Worm (Caenorhabditis elegans): ENCODE measurements around the gene lron-3.
A peak's percentile ranks its signal among the peaks of the same experiment; 100 is the strongest.

Gene lron-3

DNA sequence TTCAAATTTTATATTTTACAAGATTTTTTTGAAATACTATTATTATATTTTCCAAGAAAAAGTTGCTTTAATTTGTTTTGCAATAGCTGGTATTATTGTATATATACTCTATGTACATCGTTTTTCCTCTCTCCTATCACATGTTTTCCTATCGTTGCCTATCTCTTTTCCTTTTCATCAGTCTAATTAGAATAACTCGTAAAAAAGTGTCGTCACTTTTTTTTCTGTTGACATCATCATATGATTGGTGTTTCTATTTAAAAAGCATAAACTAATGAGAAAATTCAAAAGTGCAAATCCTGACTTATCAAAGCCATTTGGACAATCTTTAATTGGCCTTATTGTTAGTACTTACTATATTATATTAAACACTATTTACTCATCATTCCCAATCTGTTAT is 21.7 kb downstream of the lron-3 start:
- no peak for TF ChIP-seq ceh-43 (GFP tag; optimal IDR thresholded peaks at IDR 0.05)

DNA sequence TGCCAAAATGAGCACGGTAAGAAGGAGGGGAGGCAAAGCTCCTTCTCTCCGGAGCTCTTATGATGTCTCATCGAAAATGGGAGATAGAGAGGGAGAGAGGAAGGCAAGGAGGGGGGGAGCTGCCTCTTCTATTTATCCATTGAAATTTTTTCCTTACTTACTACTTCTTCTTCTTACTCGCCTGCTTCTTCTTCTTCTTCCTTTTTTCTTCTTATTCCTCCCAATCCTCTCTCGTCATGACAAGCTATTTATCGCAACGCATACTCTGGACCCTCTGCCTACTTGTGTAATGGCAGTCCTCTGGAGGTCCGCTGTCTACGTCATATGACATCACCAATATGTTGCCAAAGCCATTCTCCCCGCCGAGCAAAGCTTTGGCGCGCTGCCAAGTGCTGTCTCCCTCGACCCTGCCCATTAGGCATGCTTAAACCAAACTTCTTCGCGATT is 22.5 kb downstream of the lron-3 start:
- TF ChIP-seq snpc-4 (tag; optimal IDR thresholded peaks at IDR 0.05) (no peak), hlh-1 (tag; optimal IDR thresholded peaks at IDR 0.05) (peak; percentile 31), elt-3 (tag; optimal IDR thresholded peaks at IDR 0.05) (no peak), M03D4.4 (tag; optimal IDR thresholded peaks at IDR 0.05) (no peak), unc-120 (tag; optimal IDR thresholded peaks at IDR 0.05; ENCODE audit: poor library complexity, severe bottlenecking) (peak; percentile 64), drap-1 (GFP tag; optimal IDR thresholded peaks at IDR 0.05) (peak; percentile 11), lin-32 (GFP tag; optimal IDR thresholded peaks at IDR 0.05) (no peak), zip-8 (tag; optimal IDR thresholded peaks at IDR 0.05) (no peak), sptf-1 (tag; optimal IDR thresholded peaks at IDR 0.05) (peak; percentile 15), ces-1 (GFP tag; optimal IDR thresholded peaks at IDR 0.05) (peak; percentile 72)

DNA sequence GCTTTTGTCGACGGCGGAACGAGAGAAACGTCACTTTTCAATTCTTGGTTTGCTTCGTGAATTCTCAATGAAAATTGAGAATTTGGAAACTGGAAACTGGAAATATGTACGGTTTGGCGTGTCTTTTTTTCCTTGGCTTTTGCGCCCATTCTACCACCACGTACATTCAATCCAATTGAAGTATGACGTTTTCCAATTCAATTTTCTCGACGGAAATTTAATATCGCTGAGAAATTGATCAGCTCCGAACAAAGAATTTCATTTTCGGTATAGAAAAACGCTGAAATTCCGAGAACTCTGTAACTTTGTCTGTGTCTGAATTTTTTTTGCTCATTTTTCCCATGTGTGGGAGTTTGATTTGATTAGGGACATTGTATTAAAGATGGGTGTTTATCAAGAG is 24.5 kb downstream of the lron-3 start:
- no peak for TF ChIP-seq mep-1 (tag; optimal IDR thresholded peaks at IDR 0.05)
- peak; percentile 65 for TF ChIP-seq ces-1 (GFP tag; optimal IDR thresholded peaks at IDR 0.05)

DNA sequence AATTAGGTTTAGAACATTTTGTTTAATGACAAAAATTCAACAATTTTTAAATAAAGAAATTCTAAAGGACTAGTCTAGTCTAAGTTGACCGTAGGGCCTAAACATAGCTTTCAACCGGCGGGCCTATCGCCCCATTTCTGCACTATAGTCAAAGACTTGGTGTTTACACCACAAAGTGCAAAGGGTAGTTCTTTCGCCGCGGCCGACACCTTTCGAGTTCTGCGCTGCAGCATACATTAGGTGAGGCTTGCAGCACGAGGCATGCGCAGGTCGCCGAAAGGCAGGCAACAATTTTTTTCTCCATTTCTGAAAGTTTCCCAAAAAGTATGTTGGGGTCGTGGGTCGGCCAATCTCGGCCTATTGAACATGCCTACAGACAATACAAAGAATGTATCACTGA is 29.3 kb downstream of the lron-3 start:
- no peak for TF ChIP-seq nhr-76 (tag; optimal IDR thresholded peaks at IDR 0.05)
- TF ChIP-seq pha-4 (tag; optimal IDR thresholded peaks at IDR 0.05) = no peak
- no peak for TF ChIP-seq unc-62 (GFP tag; optimal IDR thresholded peaks at IDR 0.05)
- no peak for TF ChIP-seq cnd-1 (tag; optimal IDR thresholded peaks at IDR 0.05)

DNA sequence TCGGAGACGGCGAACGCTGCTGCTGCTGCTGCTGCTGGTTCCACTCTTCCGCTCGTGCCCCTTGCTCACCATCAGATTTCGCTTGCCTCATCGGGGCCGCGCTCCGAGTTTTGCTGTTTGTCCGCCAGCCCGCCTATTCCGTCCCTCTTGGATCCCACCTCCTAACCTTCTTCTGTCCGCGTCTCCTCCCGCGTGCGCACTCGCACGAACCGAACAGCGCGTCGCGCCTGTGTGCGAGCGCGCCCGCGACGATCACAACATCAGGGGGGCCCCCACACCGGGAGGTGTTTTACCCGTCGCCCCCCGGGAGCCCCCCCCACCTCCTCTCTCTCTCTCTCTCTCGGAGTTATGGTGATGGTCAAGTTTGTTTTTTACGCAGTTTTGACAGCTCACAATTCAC is 42.0 kb downstream of the lron-3 start:
- TF ChIP-seq cnd-1 (tag; optimal IDR thresholded peaks at IDR 0.05) (no peak), unc-62 (GFP tag; optimal IDR thresholded peaks at IDR 0.05) (no peak), unc-39 (tag; optimal IDR thresholded peaks at IDR 0.05) (no peak), nhr-28 (tag; optimal IDR thresholded peaks at IDR 0.05) (no peak), nhr-12 (tag; optimal IDR thresholded peaks at IDR 0.05) (no peak), ham-2 (GFP tag; optimal IDR thresholded peaks at IDR 0.05) (no peak), ceh-43 (GFP tag; optimal IDR thresholded peaks at IDR 0.05) (no peak), ztf-11 (tag; optimal IDR thresholded peaks at IDR 0.05) (no peak), sptf-1 (tag; optimal IDR thresholded peaks at IDR 0.05) (peak; percentile 41), unc-120 (tag; optimal IDR thresholded peaks at IDR 0.05; ENCODE audit: poor library complexity, severe bottlenecking) (peak; percentile 21), sem-2 (GFP tag; optimal IDR thresholded peaks at IDR 0.05) (peak; percentile 18), M03D4.4 (tag; optimal IDR thresholded peaks at IDR 0.05) (peak; percentile 51)

DNA sequence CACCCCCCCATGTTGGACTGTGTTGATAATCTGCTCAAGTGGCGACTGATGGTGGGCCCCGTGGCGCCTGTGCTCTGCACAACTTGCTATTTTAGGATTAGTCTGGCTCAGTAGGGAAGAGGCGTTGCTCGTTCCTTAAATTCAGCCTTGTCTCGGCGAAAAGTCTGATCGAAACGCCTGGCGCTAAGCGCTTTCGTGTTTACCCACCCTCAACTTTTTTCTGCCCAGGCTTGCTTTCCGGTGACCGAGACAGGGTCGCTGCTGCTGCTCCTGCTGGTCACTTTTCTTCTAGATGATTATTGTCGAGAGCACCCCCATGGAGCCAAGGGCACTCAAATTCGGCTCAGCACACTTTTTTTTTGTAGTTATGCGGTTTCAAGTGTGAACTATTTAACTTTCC is 43.2 kb downstream of the lron-3 start:
- no peak for TF ChIP-seq elt-3 (tag; optimal IDR thresholded peaks at IDR 0.05)
- no peak for TF ChIP-seq pha-4 (tag; optimal IDR thresholded peaks at IDR 0.05)
- no peak for TF ChIP-seq snpc-4 (tag; optimal IDR thresholded peaks at IDR 0.05)
- no peak for TF ChIP-seq mls-2 (tag; optimal IDR thresholded peaks at IDR 0.05)
- no peak for TF ChIP-seq mab-5 (tag; optimal IDR thresholded peaks at IDR 0.05)
- no peak for TF ChIP-seq nhr-76 (tag; optimal IDR thresholded peaks at IDR 0.05)
- no peak for TF ChIP-seq nhr-237 (tag; optimal IDR thresholded peaks at IDR 0.05)

DNA sequence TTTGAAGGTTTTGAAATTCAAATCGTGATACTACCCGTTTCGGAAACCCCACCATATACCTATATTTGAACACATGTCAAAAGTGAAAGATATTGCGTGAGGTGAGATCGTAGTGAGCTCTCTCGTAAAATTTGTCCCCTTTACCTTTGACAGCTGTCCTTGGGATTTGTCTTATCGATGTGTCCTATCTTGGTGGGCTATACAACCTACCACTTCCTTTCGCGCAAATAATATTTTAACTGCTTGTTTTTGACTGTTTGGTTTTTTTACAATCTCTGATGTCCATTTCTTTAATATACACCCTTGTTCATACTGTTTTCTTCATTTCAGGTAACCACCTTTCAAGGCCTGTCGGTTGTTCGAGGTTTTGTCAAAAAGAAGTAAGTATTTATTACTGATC is 48.1 kb downstream of the lron-3 start, which contains the start of gene eat-20:
Gene eat-20, plus strand, starts transcription at position 331 of the 400 bp plus-strand sequence.
- no peak for TF ChIP-seq snpc-4 (tag; optimal IDR thresholded peaks at IDR 0.05)
- TF ChIP-seq flh-1 (GFP tag; optimal IDR thresholded peaks at IDR 0.05) = no peak
- no peak for TF ChIP-seq mls-2 (tag; optimal IDR thresholded peaks at IDR 0.05)
- TF ChIP-seq mep-1 (tag; optimal IDR thresholded peaks at IDR 0.05) = no peak
- TF ChIP-seq nhr-12 (tag; optimal IDR thresholded peaks at IDR 0.05) = no peak
- TF ChIP-seq unc-62 (GFP tag; optimal IDR thresholded peaks at IDR 0.05) = no peak
- no peak for TF ChIP-seq lsy-2 (tag; optimal IDR thresholded peaks at IDR 0.05)
- TF ChIP-seq sem-2 (GFP tag; optimal IDR thresholded peaks at IDR 0.05) = no peak

Data from whole organism, mixed stage, embryonic.